Worm (Caenorhabditis elegans) whole organism, L4/young adult: ENCODE results near the gene F13H10.9.

Experiments used
- dao-5 ChIP-seq: sonication (generic microtip); optimal IDR thresholded peaks from 2 replicates; lab custom pipeline; 2016; ENCODE audit warnings: missing genotype, missing genetic modification characterization, moderate library complexity, missing compliant biosample characterization
- him-1 ChIP-seq: sonication (generic microtip); optimal IDR thresholded peaks from 2 replicates; lab custom pipeline; 2016; ENCODE audit warnings: missing genotype, missing genetic modification reagents, missing genetic modification characterization, missing compliant biosample characterization

ce11 chrIV:10978641-10979040, 23.1 kb upstream of the F13H10.9 start:
- TF ChIP-seq him-1: no peak
- TF ChIP-seq dao-5 (tag; lab: Kevin White, UChicago): no peak
